Fruit fly (Drosophila melanogaster) whole organism: ENCODE measurements around the gene CG12607.

Experiments used
- CG8478 ChIP-seq: fragments of >200 bp; optimal IDR thresholded peaks from 2 replicates; lab custom pipeline; 2018; ENCODE audit warnings: inconsistent platforms
- Dll ChIP-seq: fragments of >200 bp; optimal IDR thresholded peaks from 2 replicates; lab custom pipeline; 2017
- EcR ChIP-seq, 2 experiments: fragments of >200 bp; optimal IDR thresholded peaks; 2 replicates each; lab custom pipeline; 2017; ENCODE audit warnings: missing biosample characterization in 2 of 2, missing genetic modification characterization in 2 of 2, missing genetic modification reagents in 2 of 2
- pan ChIP-seq: fragments of >200 bp; optimal IDR thresholded peaks from 2 replicates; lab custom pipeline; 2017
- psq ChIP-seq: fragments of >200 bp; optimal IDR thresholded peaks from 2 replicates; lab custom pipeline; 2017
- usp ChIP-seq: fragments of >200 bp; optimal IDR thresholded peaks from 2 replicates; lab custom pipeline; 2017; ENCODE audit warnings: missing biosample characterization, missing genetic modification characterization, mixed read lengths

CG12607 gene

DNA sequence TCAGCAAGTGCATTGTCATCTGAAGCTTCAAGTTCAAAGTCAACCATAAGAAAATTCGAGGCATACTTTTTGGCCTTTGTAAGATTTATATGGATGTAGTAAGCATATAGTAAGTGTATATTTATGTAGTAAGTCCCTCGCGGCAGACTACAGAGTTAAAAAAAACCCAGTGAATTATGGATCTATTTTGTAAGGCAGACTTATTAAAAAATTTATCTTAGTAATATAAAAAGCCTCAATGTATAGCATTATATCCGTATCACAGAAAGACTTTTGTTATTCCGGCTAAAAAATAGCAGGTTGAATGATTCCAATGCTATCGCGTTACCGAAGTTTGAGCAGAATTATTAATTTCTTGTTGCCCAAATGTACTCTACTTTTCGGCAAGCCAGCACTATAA is 38.2 kb downstream of the CG12607 start:
- TF ChIP-seq EcR (GFP tag; optimal IDR thresholded peaks at IDR 0.05; lab: Kevin White, UChicago) (no peak), CG8478 (no peak), Dll (no peak), psq (no peak), usp (GFP tag; lab: Kevin White, UChicago) (no peak), pan (lab: Kevin White, UChicago) (no peak)

DNA sequence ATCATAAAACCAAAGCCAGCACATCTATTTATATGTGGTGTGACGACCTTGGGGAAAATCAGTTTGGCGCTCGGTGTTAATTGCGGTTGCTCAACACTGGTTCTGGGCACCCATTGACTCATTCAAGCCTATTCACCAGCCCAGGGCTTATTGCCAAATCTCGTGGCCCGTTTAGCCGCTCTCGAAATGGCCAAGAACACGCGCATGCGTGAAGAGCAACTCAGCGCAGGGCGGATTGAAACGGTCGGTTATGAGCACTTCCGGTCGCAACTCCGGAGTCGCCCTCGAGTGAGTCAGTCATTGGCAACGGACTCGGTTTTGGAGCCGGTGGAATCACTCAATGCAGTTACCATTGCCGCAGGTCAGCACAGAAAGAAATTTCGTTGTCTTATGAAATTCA is 43.1 kb downstream of the CG12607 start:
- TF ChIP-seq usp (GFP tag; lab: Kevin White, UChicago) (no peak), psq (no peak), pan (lab: Kevin White, UChicago) (no peak), EcR (GFP tag; optimal IDR thresholded peaks at IDR 0.05; lab: Kevin White, UChicago) (no peak)

dm6 chr3L:4490702-4491243 is 44.4 kb downstream of the CG12607 start, which contains the start of gene CG13722:
Gene CG13722 (minus strand): TSS chr3L:4490963.
- no peak for TF ChIP-seq EcR (GFP tag; optimal IDR thresholded peaks at IDR 0.05; lab: Kevin White, UChicago)

dm6 chr3L:4493609-4494008 is 47.2 kb downstream of the CG12607 start:
- TF ChIP-seq Dll (no peak), psq (no peak), pan (lab: Kevin White, UChicago) (no peak), EcR (GFP tag; optimal IDR thresholded peaks at IDR 0.05; lab: Kevin White, UChicago) (no peak), usp (GFP tag; lab: Kevin White, UChicago) (no peak), CG8478 (no peak)

DNA sequence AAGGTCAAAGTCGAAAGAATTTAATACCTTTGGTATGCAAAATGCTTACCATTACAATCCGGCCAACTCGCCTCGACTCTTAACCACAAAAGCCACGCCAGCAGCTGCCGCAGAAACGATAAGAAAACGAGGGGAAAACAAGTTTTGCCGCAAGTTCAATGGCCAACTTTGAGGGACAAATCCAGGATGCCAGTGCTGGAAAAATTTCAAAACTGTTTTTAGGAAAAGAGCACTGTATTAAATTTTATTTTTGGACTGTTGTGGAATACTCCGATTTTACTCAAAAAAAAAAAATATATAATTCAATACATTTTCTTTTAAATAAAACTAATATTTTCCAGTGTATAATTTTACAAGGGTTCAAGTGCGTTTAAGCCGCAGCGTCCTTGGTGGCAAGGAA is 48.2 kb downstream of the CG12607 start:
- no peak for TF ChIP-seq pan (lab: Kevin White, UChicago)
- TF ChIP-seq CG8478: no peak
- peak in 1 of 2 experiments; percentile 66 for TF ChIP-seq EcR (GFP tag; optimal IDR thresholded peaks at IDR 0.05; lab: Kevin White, UChicago)
- TF ChIP-seq Dll: no peak
- no peak for TF ChIP-seq psq
- TF ChIP-seq usp (GFP tag; lab: Kevin White, UChicago): no peak
